Worm (Caenorhabditis elegans) whole organism, L3 larva: ENCODE data around the gene fbxb-112.

ENCODE experiments used
- R02D3.7 ChIP-seq: fragments of 150-350 bp; optimal IDR thresholded peaks from 2 replicates; lab custom pipeline; 2014; ENCODE audit warnings: missing biosample characterization, missing genetic modification characterization
- ZK546.5 ChIP-seq: sonication (generic microtip); optimal IDR thresholded peaks from 2 replicates; lab custom pipeline; 2017; ENCODE audit warnings: missing biosample characterization, missing genetic modification characterization
- aly-2 ChIP-seq: fragments of 150-350 bp; optimal IDR thresholded peaks from 2 replicates; lab custom pipeline; 2014; ENCODE audit warnings: missing biosample characterization, missing genetic modification characterization
- ama-1 ChIP-seq: fragments of 150-350 bp; optimal IDR thresholded peaks from 2 replicates; lab custom pipeline; 2018
- ceh-16 ChIP-seq: sonication (generic microtip); optimal IDR thresholded peaks from 2 replicates; lab custom pipeline; 2017; ENCODE audit warnings: missing biosample characterization, missing genetic modification characterization
- ceh-28 ChIP-seq: fragments of 150-350 bp; optimal IDR thresholded peaks from 2 replicates; lab custom pipeline; 2014; ENCODE audit warnings: missing biosample characterization, missing genetic modification reagents, missing genetic modification characterization
- ceh-82 ChIP-seq: fragments of 150-350 bp; optimal IDR thresholded peaks from 2 replicates; lab custom pipeline; 2014; ENCODE audit warnings: missing biosample characterization, missing genetic modification characterization
- ceh-9 ChIP-seq: sonication (generic microtip); optimal IDR thresholded peaks from 2 replicates; lab custom pipeline; 2018; ENCODE audit warnings: missing biosample characterization, missing genetic modification characterization
- daf-12 ChIP-seq: fragments of 150-350 bp; optimal IDR thresholded peaks from 2 replicates; lab custom pipeline; 2014; ENCODE audit warnings: missing biosample characterization, missing genetic modification reagents, missing genetic modification characterization
- egl-27 ChIP-seq: sonication (generic microtip); optimal IDR thresholded peaks from 4 replicates; lab custom pipeline; 2017; ENCODE audit warnings: missing biosample characterization, missing genetic modification reagents, missing genetic modification characterization
- egl-5 ChIP-seq: fragments of 150-350 bp; optimal IDR thresholded peaks from 2 replicates; lab custom pipeline; 2017; ENCODE audit warnings: missing biosample characterization, missing genetic modification reagents, missing genetic modification characterization, inconsistent platforms
- elt-1 ChIP-seq: fragments of 150-350 bp; optimal IDR thresholded peaks from 2 replicates; lab custom pipeline; 2014; ENCODE audit warnings: missing biosample characterization, missing genetic modification characterization
- elt-2 ChIP-seq: sonication (generic microtip); optimal IDR thresholded peaks from 2 replicates; lab custom pipeline; 2016; ENCODE audit warnings: missing genetic modification reagents, mild to moderate bottlenecking, missing genetic modification characterization, missing compliant biosample characterization
- elt-3 ChIP-seq, 3 experiments: fragments of 150-350 bp in 1 of 3; sonication (generic microtip) in 2 of 3; optimal IDR thresholded peaks; 2 replicates in 2 of 3; 4 replicates in 1 of 3; lab custom pipeline; 2014 to 2017; ENCODE audit warnings: missing biosample characterization in 3 of 3, missing genetic modification characterization in 3 of 3
- eor-1 ChIP-seq, 2 experiments: fragments of 150-350 bp; optimal IDR thresholded peaks; 2 replicates each; lab custom pipeline; 2014 to 2018; ENCODE audit warnings: missing biosample characterization in 2 of 2, missing genetic modification characterization in 2 of 2
- fkh-10 ChIP-seq: sonication (generic microtip); optimal IDR thresholded peaks from 2 replicates; lab custom pipeline; 2017; ENCODE audit warnings: missing biosample characterization, missing genetic modification reagents, missing genetic modification characterization
- fkh-2 ChIP-seq: fragments of 150-350 bp; optimal IDR thresholded peaks from 2 replicates; lab custom pipeline; 2014; ENCODE audit warnings: missing biosample characterization, missing genetic modification reagents, missing genetic modification characterization
- fos-1 ChIP-seq: fragments of 150-350 bp; optimal IDR thresholded peaks from 2 replicates; lab custom pipeline; 2014; ENCODE audit warnings: missing biosample characterization, missing genetic modification characterization
- hmg-11 ChIP-seq: sonication (generic microtip); optimal IDR thresholded peaks from 2 replicates; lab custom pipeline; 2016; ENCODE audit warnings: missing genetic modification characterization, missing compliant biosample characterization
- jun-1 ChIP-seq: fragments of 150-350 bp; optimal IDR thresholded peaks from 2 replicates; lab custom pipeline; 2014; ENCODE audit warnings: missing biosample characterization, missing genetic modification reagents, missing genetic modification characterization
- lin-15B ChIP-seq: fragments of 150-350 bp; optimal IDR thresholded peaks from 2 replicates; lab custom pipeline; 2014; ENCODE audit warnings: missing biosample characterization, missing genetic modification characterization
- lin-39 ChIP-seq: fragments of 150-350 bp; optimal IDR thresholded peaks from 2 replicates; lab custom pipeline; 2018; ENCODE audit warnings: missing biosample characterization, missing genetic modification reagents, missing genetic modification characterization
- lsy-12 ChIP-seq: sonication (generic microtip); optimal IDR thresholded peaks from 2 replicates; lab custom pipeline; 2016; ENCODE audit warnings: mild to moderate bottlenecking, missing genetic modification characterization, missing compliant biosample characterization
- mdl-1 ChIP-seq: fragments of 150-350 bp; optimal IDR thresholded peaks from 2 replicates; lab custom pipeline; 2014; ENCODE audit warnings: missing biosample characterization, missing genetic modification characterization
- mml-1 ChIP-seq: fragments of 150-350 bp; sonication (generic microtip); optimal IDR thresholded peaks from 3 replicates; lab custom pipeline; 2014; ENCODE audit warnings: missing biosample characterization, missing genetic modification characterization
- nfya-1 ChIP-seq: sonication (generic microtip); optimal IDR thresholded peaks from 2 replicates; lab custom pipeline; 2017; ENCODE audit warnings: missing genetic modification characterization, mild to moderate bottlenecking, missing compliant biosample characterization, antibody characterized with exemption, moderate library complexity; ENCODE audit not compliant: insufficient read depth
- nhr-11 ChIP-seq: fragments of 150-350 bp; optimal IDR thresholded peaks from 2 replicates; lab custom pipeline; 2014; ENCODE audit warnings: missing biosample characterization, missing genetic modification characterization
- nhr-12 ChIP-seq: fragments of 150-350 bp; optimal IDR thresholded peaks from 2 replicates; lab custom pipeline; 2014; ENCODE audit warnings: missing biosample characterization, missing genetic modification characterization
- nhr-23 ChIP-seq: fragments of 150-350 bp; optimal IDR thresholded peaks from 2 replicates; lab custom pipeline; 2014; ENCODE audit warnings: missing biosample characterization, missing genetic modification reagents, missing genetic modification characterization
- nhr-237 ChIP-seq: fragments of 150-350 bp; optimal IDR thresholded peaks from 2 replicates; lab custom pipeline; 2014; ENCODE audit warnings: missing biosample characterization, missing genetic modification characterization
- nhr-25 ChIP-seq: sonication (generic microtip); optimal IDR thresholded peaks from 2 replicates; lab custom pipeline; 2017; ENCODE audit warnings: missing biosample characterization, missing genetic modification characterization
- nhr-28 ChIP-seq: fragments of 150-350 bp; optimal IDR thresholded peaks from 2 replicates; lab custom pipeline; 2014; ENCODE audit warnings: missing biosample characterization, missing genetic modification characterization
- nhr-67 ChIP-seq: fragments of 150-350 bp; optimal IDR thresholded peaks from 2 replicates; lab custom pipeline; 2014; ENCODE audit warnings: missing biosample characterization, missing genetic modification characterization
- nhr-76 ChIP-seq: fragments of 150-350 bp; sonication (generic microtip); optimal IDR thresholded peaks from 5 replicates; lab custom pipeline; 2014; ENCODE audit warnings: missing biosample characterization, missing genetic modification characterization
- nhr-77 ChIP-seq: fragments of 150-350 bp; optimal IDR thresholded peaks from 2 replicates; lab custom pipeline; 2014; ENCODE audit warnings: missing biosample characterization, missing genetic modification characterization
- pha-4 ChIP-seq: fragments of 150-350 bp; optimal IDR thresholded peaks from 2 replicates; lab custom pipeline; 2014; ENCODE audit warnings: missing biosample characterization, missing genetic modification reagents, missing genetic modification characterization
- pqm-1 ChIP-seq: fragments of 150-350 bp; optimal IDR thresholded peaks from 2 replicates; lab custom pipeline; 2017; ENCODE audit warnings: missing biosample characterization, missing genetic modification characterization, inconsistent platforms
- sea-2 ChIP-seq: fragments of 150-350 bp; sonication (generic microtip); optimal IDR thresholded peaks from 4 replicates; lab custom pipeline; 2014; ENCODE audit warnings: missing biosample characterization, missing genetic modification reagents, missing genetic modification characterization
- snpc-4 ChIP-seq: fragments of 150-350 bp; optimal IDR thresholded peaks from 2 replicates; lab custom pipeline; 2014; ENCODE audit warnings: missing biosample characterization, missing genetic modification characterization
- tbx-2 ChIP-seq: sonication (generic microtip); optimal IDR thresholded peaks from 2 replicates; lab custom pipeline; 2016; ENCODE audit warnings: mild to moderate bottlenecking, missing genetic modification characterization, missing compliant biosample characterization
- unc-39 ChIP-seq: sonication (generic microtip); optimal IDR thresholded peaks from 4 replicates; lab custom pipeline; 2017; ENCODE audit warnings: missing biosample characterization, missing genetic modification characterization
- unc-62 ChIP-seq: fragments of 150-350 bp; sonication (generic microtip); optimal IDR thresholded peaks from 4 replicates; lab custom pipeline; 2014; ENCODE audit warnings: missing biosample characterization, missing genetic modification reagents, missing genetic modification characterization
- zag-1 ChIP-seq: fragments of 150-350 bp; optimal IDR thresholded peaks from 2 replicates; lab custom pipeline; 2014; ENCODE audit warnings: missing biosample characterization, missing genetic modification characterization
- ztf-11 ChIP-seq: fragments of 150-350 bp; optimal IDR thresholded peaks from 2 replicates; lab custom pipeline; 2014; ENCODE audit warnings: missing biosample characterization, missing genetic modification characterization
- ztf-4 ChIP-seq: fragments of 150-350 bp; optimal IDR thresholded peaks from 2 replicates; lab custom pipeline; 2014; ENCODE audit warnings: missing biosample characterization, missing genetic modification characterization

Gene fbxb-112

ce11 chrII:3476536-3476935 is 14.4 kb upstream of the fbxb-112 start:
- no peak for TF ChIP-seq nfya-1 (tag; lab: Kevin White, UChicago)
- TF ChIP-seq ztf-11, result no peak
- no peak for TF ChIP-seq fkh-10 (GFP tag; lab: Kevin White, UChicago)

ce11 chrII:3477171-3477570 is 13.7 kb upstream of the fbxb-112 start, which contains the start of gene fbxb-104:
TSS of gene fbxb-104 (minus strand) at chrII:3477271.
- TF ChIP-seq nhr-76, result no peak
- no peak for TF ChIP-seq nfya-1 (tag; lab: Kevin White, UChicago)
- TF ChIP-seq nhr-11, result no peak
- TF ChIP-seq tbx-2, result no peak
- TF ChIP-seq nhr-23, result no peak
- TF ChIP-seq fkh-2 (tag; lab: Kevin White, UChicago), result no peak
- no peak for TF ChIP-seq nhr-77 (tag; lab: Kevin White, UChicago)
- TF ChIP-seq ama-1, result no peak
- no peak for TF ChIP-seq jun-1 (tag; lab: Kevin White, UChicago)
- no peak for TF ChIP-seq ZK546.5
- TF ChIP-seq nhr-237 (tag; lab: Kevin White, UChicago), result no peak
- TF ChIP-seq, all 47 proteins: peak for 0

- no peak for TF ChIP-seq ceh-82 (tag; lab: Kevin White, UChicago)
- TF ChIP-seq sea-2 (GFP tag; lab: Kevin White, UChicago), result no peak
- no peak for TF ChIP-seq pha-4 (tag; lab: Kevin White, UChicago)
- TF ChIP-seq tbx-2, result no peak
- no peak for TF ChIP-seq unc-62 (GFP tag; lab: Kevin White, UChicago)
- no peak for TF ChIP-seq elt-2
- TF ChIP-seq elt-3 (tag; optimal IDR thresholded peaks at IDR 0.05; lab: Kevin White, UChicago), result no peak
- TF ChIP-seq ZK546.5, result no peak
- TF ChIP-seq nhr-25 (tag; lab: Kevin White, UChicago), result no peak
- TF ChIP-seq R02D3.7 (tag; lab: Kevin White, UChicago), result no peak
- no peak for TF ChIP-seq ztf-4
- TF ChIP-seq pqm-1 (tag; lab: Kevin White, UChicago), result no peak
These were observed 9.3 kb upstream of the fbxb-112 start, which contains the start of gene Y49F6B.8 for ce11 chrII:3481584-3481983. TSS of gene Y49F6B.8 (minus strand) at chrII:3481684.

ce11 chrII:3482231-3482630 is 8.7 kb upstream of the fbxb-112 start, which contains the start of gene smu-2:
TSS of gene smu-2 (plus strand) at chrII:3482408.
- TF ChIP-seq aly-2 (tag; lab: Kevin White, UChicago), result no peak
- no peak for TF ChIP-seq fkh-2 (tag; lab: Kevin White, UChicago)
- TF ChIP-seq nhr-28 (tag; lab: Kevin White, UChicago), result no peak
- peak; percentile 59 for TF ChIP-seq lin-39 (tag; lab: Kevin White, UChicago)
- peak; percentile 55 for TF ChIP-seq snpc-4
- no peak for TF ChIP-seq unc-39 (tag; lab: Kevin White, UChicago)
- TF ChIP-seq R02D3.7 (tag; lab: Kevin White, UChicago), result peak; percentile 1
- no peak for TF ChIP-seq ztf-4
- no peak for TF ChIP-seq sea-2 (GFP tag; lab: Kevin White, UChicago)
- TF ChIP-seq ceh-16 (tag; lab: Kevin White, UChicago), result no peak
- no peak for TF ChIP-seq nhr-76
- TF ChIP-seq elt-1, result no peak
- TF ChIP-seq ztf-11, result no peak
- TF ChIP-seq hmg-11 (tag; lab: Kevin White, UChicago), result no peak
- TF ChIP-seq tbx-2, result no peak
- TF ChIP-seq unc-62 (GFP tag; lab: Kevin White, UChicago), result no peak
- no peak for TF ChIP-seq ZK546.5
- peak; percentile 17 for TF ChIP-seq fkh-10 (GFP tag; lab: Kevin White, UChicago)
- no peak for TF ChIP-seq pha-4 (tag; lab: Kevin White, UChicago)
- peak; percentile 55 for TF ChIP-seq nfya-1 (tag; lab: Kevin White, UChicago)
- TF ChIP-seq ama-1, result no peak
- TF ChIP-seq daf-12 (tag; lab: Kevin White, UChicago), result no peak
- TF ChIP-seq elt-2, result peak; percentile 11
- no peak for TF ChIP-seq zag-1 (tag; lab: Kevin White, UChicago)
- peak; percentile 17 for TF ChIP-seq nhr-23
- no peak for TF ChIP-seq nhr-67 (tag; lab: Kevin White, UChicago)
- no peak for TF ChIP-seq nhr-12 (tag; lab: Kevin White, UChicago)
- peak; percentile 20 for TF ChIP-seq nhr-25 (tag; lab: Kevin White, UChicago)
- no peak for TF ChIP-seq pqm-1 (tag; lab: Kevin White, UChicago)
- TF ChIP-seq egl-5 (tag; lab: Kevin White, UChicago), result peak; percentile 69
- no peak for TF ChIP-seq nhr-237 (tag; lab: Kevin White, UChicago)
- no peak for TF ChIP-seq lsy-12 (tag; lab: Kevin White, UChicago)
- TF ChIP-seq fos-1 (tag; lab: Kevin White, UChicago), result no peak
- TF ChIP-seq jun-1 (tag; lab: Kevin White, UChicago), result no peak
- TF ChIP-seq ceh-82 (tag; lab: Kevin White, UChicago), result no peak
- TF ChIP-seq lin-15B (tag; lab: Kevin White, UChicago), result peak; percentile 91
- TF ChIP-seq eor-1 (tag; optimal IDR thresholded peaks at IDR 0.05; lab: Kevin White, UChicago), result no peak
- TF ChIP-seq nhr-77 (tag; lab: Kevin White, UChicago), result no peak
- TF ChIP-seq mdl-1 (tag; lab: Kevin White, UChicago), result no peak
- TF ChIP-seq mml-1, result no peak
- TF ChIP-seq ceh-9 (tag; lab: Kevin White, UChicago), result no peak
- TF ChIP-seq nhr-11, result no peak
- no peak for TF ChIP-seq ceh-28
- TF ChIP-seq elt-3 (tag; optimal IDR thresholded peaks at IDR 0.05; lab: Kevin White, UChicago), result no peak
- TF ChIP-seq egl-27, result no peak
